Fruit fly (Drosophila melanogaster): ENCODE results near the gene baz.

DNA sequence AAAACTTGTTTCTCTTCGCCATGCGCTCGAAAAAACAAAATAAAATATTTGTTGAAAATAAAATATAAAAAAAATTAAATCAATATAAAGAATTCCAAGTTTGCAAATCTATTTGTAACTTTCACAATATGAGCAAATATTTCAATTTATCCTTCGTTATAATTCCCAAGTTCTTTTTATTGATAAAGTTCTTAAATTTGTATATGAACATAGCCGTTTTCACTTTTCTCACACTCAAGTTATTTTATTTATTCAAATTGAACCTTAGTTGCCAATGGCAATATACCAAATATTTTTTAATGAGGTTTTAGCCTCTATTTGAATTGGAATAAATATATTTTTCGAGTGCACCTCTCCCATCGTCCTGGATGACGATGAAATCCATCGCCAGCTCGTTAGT, 27.1 kb upstream of the baz start:
- TF ChIP-seq CG8478 (optimal IDR thresholded peaks at IDR 0.05): no peak
- no peak for TF ChIP-seq CTCF (optimal IDR thresholded peaks at IDR 0.05)
